Fruit fly (Drosophila melanogaster): ENCODE results near the gene Fum4.

- TF ChIP-seq CG8478 (optimal IDR thresholded peaks at IDR 0.05) (no peak), usp (GFP tag; optimal IDR thresholded peaks at IDR 0.05) (no peak), pan (optimal IDR thresholded peaks at IDR 0.05) (no peak), psq (optimal IDR thresholded peaks at IDR 0.05) (no peak)
These were observed 18.9 kb downstream of the Fum4 start, which contains the start of gene CG13137 for dm6 chr2L:10172402-10172801.

Data from whole organism.